Fruit fly (Drosophila melanogaster): Measurements from ENCODE around the gene Naa60.

DNA sequence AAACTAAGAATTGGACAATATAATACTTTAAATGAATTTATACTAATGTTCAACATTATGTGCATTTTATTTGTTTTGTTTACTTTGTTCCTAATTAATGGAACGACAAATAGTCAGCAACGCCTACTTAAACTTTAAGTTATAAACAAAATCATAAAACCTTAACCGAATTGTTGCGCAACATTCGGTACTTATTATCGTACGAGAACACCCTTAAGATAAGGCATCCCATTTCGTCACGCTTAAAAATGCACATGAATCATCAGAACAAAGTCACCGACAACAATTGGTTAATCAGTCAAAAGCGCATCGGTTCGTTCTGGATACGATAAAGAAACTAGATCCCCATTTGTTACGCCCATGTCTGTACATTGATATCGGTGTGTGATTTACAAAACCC lies 39.7 kb downstream of the Naa60 start:
- TF ChIP-seq Ets96B (tag; optimal IDR thresholded peaks at IDR 0.05), result no peak
- TF ChIP-seq Sox14 (GFP tag; optimal IDR thresholded peaks at IDR 0.05), result no peak
- no peak for TF ChIP-seq cyc (GFP tag; optimal IDR thresholded peaks at IDR 0.05)

Data from whole organism, prepupa.